Fruit fly (Drosophila melanogaster): ENCODE data around the gene Mnr.

The Mnr gene

DNA sequence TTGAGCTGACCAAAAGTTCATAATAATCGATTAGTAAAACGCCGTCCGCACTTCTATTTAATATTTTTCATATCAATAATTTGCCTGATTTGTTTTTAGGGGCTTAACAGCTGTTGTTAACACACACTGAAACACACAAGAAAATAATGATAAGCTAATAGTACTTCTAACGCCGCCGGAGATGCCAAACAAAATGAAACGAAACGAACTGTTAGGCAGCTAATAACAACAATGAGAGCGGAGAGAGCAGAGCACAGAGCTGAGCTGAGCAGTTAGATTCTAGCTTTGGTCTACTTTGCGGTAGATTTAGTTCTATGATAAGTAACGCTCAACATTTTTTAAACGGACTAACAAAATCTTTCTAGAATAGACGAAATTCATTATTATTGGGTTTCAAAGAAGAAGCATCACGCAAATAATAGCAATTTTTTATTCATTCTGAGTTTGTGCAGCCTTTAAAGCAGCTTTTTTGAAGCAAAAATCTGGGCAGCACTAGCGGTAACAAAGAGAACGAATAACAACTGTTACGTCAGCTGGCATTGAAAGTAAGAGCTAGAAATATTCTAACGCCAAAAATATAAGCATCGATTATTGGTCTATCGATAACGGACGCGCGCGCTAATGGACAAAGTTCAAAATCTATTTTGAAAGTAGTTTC lies 25.6 kb upstream of the Mnr start, which contains the start of gene Abca3 (continued):
- peak; percentile 50 for TF ChIP-seq eyg (GFP tag; optimal IDR thresholded peaks at IDR 0.05)
- TF ChIP-seq CG7745 (tag; optimal IDR thresholded peaks at IDR 0.05): no peak
- peak; percentile 55 for TF ChIP-seq CG33557 (GFP tag; optimal IDR thresholded peaks at IDR 0.05)
- TF ChIP-seq NC2β (GFP tag; optimal IDR thresholded peaks at IDR 0.05): peak; percentile 22
- TF ChIP-seq fd3F (GFP tag; optimal IDR thresholded peaks at IDR 0.05): peak; percentile 49
- TF ChIP-seq sob (GFP tag; IDR thresholded peaks at IDR 0.05): peak; percentile 71
- TF ChIP-seq sug (tag; optimal IDR thresholded peaks at IDR 0.05): peak; percentile 83
- peak; percentile 88 for TF ChIP-seq CG34376 (GFP tag; optimal IDR thresholded peaks at IDR 0.05)
- peak; percentile 29 for TF ChIP-seq fd96Cb (tag; optimal IDR thresholded peaks at IDR 0.05)
- peak; percentile 48 for TF ChIP-seq gfzf (GFP tag; optimal IDR thresholded peaks at IDR 0.05)
- TF ChIP-seq MTF-1 (GFP tag; optimal IDR thresholded peaks at IDR 0.05; ENCODE audit: borderline replicate concordance): no peak
- TF ChIP-seq Poxn (GFP tag; IDR thresholded peaks at IDR 0.05): peak; percentile 14; the same call in 1 of the 2 replicates
- no peak for TF ChIP-seq CG11085 (GFP tag; IDR thresholded peaks at IDR 0.05)
- peak; percentile 21; the same call in 1 of the 2 replicates for TF ChIP-seq CG10366 (GFP tag; IDR thresholded peaks at IDR 0.05)
- TF ChIP-seq Sox102F (GFP tag; optimal IDR thresholded peaks at IDR 0.05): peak; percentile 14
- TF ChIP-seq Vsx1 (GFP tag; optimal IDR thresholded peaks at IDR 0.05): peak; percentile 89
- no peak; the same call in 2 of the 3 replicates for TF ChIP-seq CG34224 (GFP tag; IDR thresholded peaks at IDR 0.05; ENCODE audit: partially characterized antibody)
- TF ChIP-seq caup (GFP tag; optimal IDR thresholded peaks at IDR 0.05; ENCODE audit: severe bottlenecking): peak; percentile 51
- TF ChIP-seq shn (GFP tag; optimal IDR thresholded peaks at IDR 0.05): peak; percentile 63
- peak; percentile 1 for TF ChIP-seq Hey (tag; optimal IDR thresholded peaks at IDR 0.05)
- TF ChIP-seq CG17612 (GFP tag; IDR thresholded peaks at IDR 0.05): no peak
- TF ChIP-seq MESR4 (GFP tag; optimal IDR thresholded peaks at IDR 0.05): peak; percentile 1
- 0 out of 3 replicates have a peak, but pooled peaks have one; percentile 26 for TF ChIP-seq Opbp (GFP tag; IDR thresholded peaks at IDR 0.05; ENCODE audit: partially characterized antibody)
- TF ChIP-seq Dll (GFP tag; IDR thresholded peaks at IDR 0.05; ENCODE audit: partially characterized antibody): 0 out of 4 replicates have a peak, but pooled peaks have one; percentile 22
- TF ChIP-seq Usf (GFP tag; optimal IDR thresholded peaks at IDR 0.05): peak; percentile 12
- TF ChIP-seq CG13424 (tag; optimal IDR thresholded peaks at IDR 0.05): peak; percentile 78
- TF ChIP-seq CG15514 (GFP tag; optimal IDR thresholded peaks at IDR 0.05): peak; percentile 74
- TF ChIP-seq Atf-2 (GFP tag; optimal IDR thresholded peaks at IDR 0.05): peak; percentile 16
- TF ChIP-seq pnt (GFP tag; optimal IDR thresholded peaks at IDR 0.05): peak; percentile 33
- TF ChIP-seq Trl (optimal IDR thresholded peaks at IDR 0.05): peak; percentile 63 to 89
- peak; percentile 68 for TF ChIP-seq Trl (GFP tag; optimal IDR thresholded peaks at IDR 0.05)
- TF ChIP-seq CG10462 (GFP tag; optimal IDR thresholded peaks at IDR 0.05): no peak
- TF ChIP-seq vnd (GFP tag; IDR thresholded peaks at IDR 0.05; ENCODE audit: partially characterized antibody): no peak
- TF ChIP-seq MBD-R2 (GFP tag; IDR thresholded peaks at IDR 0.05): 0 out of 2 replicates have a peak, but pooled peaks have one; percentile 37
- TF ChIP-seq CG6272 (GFP tag; IDR thresholded peaks at IDR 0.05): no peak; the same call in 1 of the 2 replicates
- no peak for TF ChIP-seq CG6654 (GFP tag; optimal IDR thresholded peaks at IDR 0.05)
- no peak for TF ChIP-seq Mes4 (GFP tag; optimal IDR thresholded peaks at IDR 0.05)
- TF ChIP-seq Drgx (GFP tag; IDR thresholded peaks at IDR 0.05): no peak; the same call in 1 of the 2 replicates
- peak; percentile 13 for TF ChIP-seq CG10274 (GFP tag; optimal IDR thresholded peaks at IDR 0.05)
- TF ChIP-seq wek (GFP tag; optimal IDR thresholded peaks at IDR 0.05): no peak
- TF ChIP-seq Side (GFP tag; optimal IDR thresholded peaks at IDR 0.05): peak; percentile 68
- no peak for TF ChIP-seq lbe (GFP tag; optimal IDR thresholded peaks at IDR 0.05)
- peak; percentile 48 for TF ChIP-seq CG12219 (GFP tag; optimal IDR thresholded peaks at IDR 0.05)
- peak; percentile 56 for TF ChIP-seq crc (GFP tag; optimal IDR thresholded peaks at IDR 0.05)
- TF ChIP-seq salm (tag; optimal IDR thresholded peaks at IDR 0.05): peak; percentile 9
- TF ChIP-seq CG12659 (GFP tag; optimal IDR thresholded peaks at IDR 0.05): peak; percentile 71
- TF ChIP-seq CG2712 (tag; optimal IDR thresholded peaks at IDR 0.05): peak; percentile 66
- TF ChIP-seq lola (GFP tag; optimal IDR thresholded peaks at IDR 0.05): peak in 1 of 3 experiments; percentile 62

All from whole organism, embryonic.